Fruit fly (Drosophila melanogaster): ENCODE results near the gene Utx.
A peak's percentile ranks its signal among the peaks of the same experiment; 100 is the strongest.

Gene Utx

DNA sequence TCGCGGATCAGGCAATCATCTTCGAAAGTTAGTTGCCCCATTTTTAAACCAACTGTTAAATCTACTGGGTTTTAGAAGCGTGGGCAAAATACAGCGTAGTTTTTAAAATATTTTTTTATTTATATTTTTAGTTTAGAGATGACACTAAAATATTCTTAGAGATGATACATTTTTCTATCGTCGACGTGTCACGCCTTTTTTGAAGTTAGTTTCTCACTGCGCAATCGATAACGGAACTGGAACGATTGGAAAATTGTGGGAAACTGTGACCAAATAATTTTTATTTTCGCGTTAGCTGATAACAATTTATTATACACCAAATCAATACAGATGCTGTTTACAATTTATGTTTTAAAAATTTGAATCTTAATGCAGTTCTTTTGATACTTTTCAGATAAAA lies at the start of gene Utx:
TSS of gene Utx (minus strand) at position 154 of the 400 bp plus-strand sequence.
- TF ChIP-seq spab (GFP tag; optimal IDR thresholded peaks at IDR 0.05) (no peak), esn (GFP tag; optimal IDR thresholded peaks at IDR 0.05) (peak; percentile 14), lz (GFP tag; optimal IDR thresholded peaks at IDR 0.05) (peak; percentile 12), Eip93F (GFP tag; optimal IDR thresholded peaks at IDR 0.05) (peak; percentile 1), Lpt (GFP tag; optimal IDR thresholded peaks at IDR 0.05) (no peak), topi (GFP tag; optimal IDR thresholded peaks at IDR 0.05) (no peak), CG32006 (GFP tag; optimal IDR thresholded peaks at IDR 0.05) (no peak), CG8319 (GFP tag; optimal IDR thresholded peaks at IDR 0.05) (no peak), fd85E (GFP tag; optimal IDR thresholded peaks at IDR 0.05) (no peak), cyc (GFP tag; optimal IDR thresholded peaks at IDR 0.05) (no peak), Ets21C (GFP tag; optimal IDR thresholded peaks at IDR 0.05) (no peak), fd59A (GFP tag; optimal IDR thresholded peaks at IDR 0.05) (no peak), CG11762 (GFP tag; optimal IDR thresholded peaks at IDR 0.05; ENCODE audit: insufficient read depth) (no peak), CG3032 (tag; optimal IDR thresholded peaks at IDR 0.05) (peak; percentile 19), CG31627 (GFP tag; optimal IDR thresholded peaks at IDR 0.05) (peak; percentile 0), Hr39 (GFP tag; optimal IDR thresholded peaks at IDR 0.05) (no peak), CG6163 (GFP tag; IDR thresholded peaks at IDR 0.05) (no peak), Met (GFP tag; optimal IDR thresholded peaks at IDR 0.05) (no peak), acj6 (GFP tag; optimal IDR thresholded peaks at IDR 0.05) (no peak), dac (GFP tag; optimal IDR thresholded peaks at IDR 0.05) (no peak), CG8119 (GFP tag; IDR thresholded peaks at IDR 0.05) (no peak), ss (GFP tag; optimal IDR thresholded peaks at IDR 0.05) (no peak), CG3919 (GFP tag; optimal IDR thresholded peaks at IDR 0.05) (no peak), CG6792 (GFP tag; optimal IDR thresholded peaks at IDR 0.05) (no peak), OdsH (GFP tag; optimal IDR thresholded peaks at IDR 0.05) (no peak)

- TF ChIP-seq dsx (GFP tag; optimal IDR thresholded peaks at IDR 0.05; ENCODE audit: poor library complexity, severe bottlenecking) (peak; percentile 7), topi (GFP tag; optimal IDR thresholded peaks at IDR 0.05) (no peak)
Measured at dm6 chr2L:10327790-10328189, 49.2 kb upstream of the Utx start, which contains the start of gene RnrL. Gene RnrL, minus strand, starts transcription at chr2L:10327943.

dm6 chr2L:10322773-10323487 lies 44.3 kb upstream of the Utx start, which contains the start of gene CG5381:
Gene CG5381, minus strand, starts transcription at chr2L:10323102.
- peak; percentile 47 for TF ChIP-seq vri (GFP tag; optimal IDR thresholded peaks at IDR 0.05)
- TF ChIP-seq svp (GFP tag): peak; percentile 93
- no peak for TF ChIP-seq CG32006 (GFP tag; optimal IDR thresholded peaks at IDR 0.05)
- no peak for TF ChIP-seq CG34406 (GFP tag; optimal IDR thresholded peaks at IDR 0.05)

DNA sequence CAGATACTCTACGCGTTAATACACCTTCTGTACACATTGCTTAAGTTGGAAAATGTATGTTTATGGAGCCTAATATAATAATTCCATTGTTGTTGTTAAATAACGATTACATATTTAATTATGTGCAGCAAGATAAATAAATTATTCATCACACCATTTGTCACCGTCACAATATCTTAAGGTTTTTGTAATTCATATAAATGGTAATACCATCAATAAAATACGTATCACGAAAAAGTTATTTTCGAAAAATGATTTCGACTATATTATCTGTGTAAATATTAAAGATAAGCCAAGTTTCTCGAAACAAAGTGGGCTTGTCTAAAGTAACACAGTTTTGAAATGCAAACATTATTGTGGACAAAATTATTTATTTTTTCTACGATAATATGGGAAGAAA lies 43.6 kb upstream of the Utx start, which contains the start of gene CG4995:
TSS of gene CG4995 (plus strand) at position 301 of the 400 bp plus-strand sequence.
- no peak for TF ChIP-seq salr (GFP tag; optimal IDR thresholded peaks at IDR 0.05)
- no peak for TF ChIP-seq OdsH (GFP tag; optimal IDR thresholded peaks at IDR 0.05)
- TF ChIP-seq CG8319 (GFP tag; optimal IDR thresholded peaks at IDR 0.05): no peak
- TF ChIP-seq CG32006 (GFP tag; optimal IDR thresholded peaks at IDR 0.05): no peak
- no peak for TF ChIP-seq net (GFP tag; optimal IDR thresholded peaks at IDR 0.05)
- no peak for TF ChIP-seq CG8632 (GFP tag; optimal IDR thresholded peaks at IDR 0.05)
- no peak for TF ChIP-seq CG10631 (GFP tag; optimal IDR thresholded peaks at IDR 0.05)
- TF ChIP-seq Eip78C (GFP tag): peak; percentile 61

dm6 chr2L:10321612-10322011 lies 43.0 kb upstream of the Utx start:
- peak; percentile 69 for TF ChIP-seq Eip78C (GFP tag)
- peak; percentile 15 for TF ChIP-seq vri (GFP tag; optimal IDR thresholded peaks at IDR 0.05)
- no peak for TF ChIP-seq Hr39 (GFP tag; optimal IDR thresholded peaks at IDR 0.05)
- peak; percentile 2 for TF ChIP-seq Eip93F (GFP tag; optimal IDR thresholded peaks at IDR 0.05)
- TF ChIP-seq dsx (GFP tag; optimal IDR thresholded peaks at IDR 0.05; ENCODE audit: poor library complexity, severe bottlenecking): peak; percentile 66
- no peak for TF ChIP-seq CG3919 (GFP tag; optimal IDR thresholded peaks at IDR 0.05)
- TF ChIP-seq CG15336 (GFP tag; IDR thresholded peaks at IDR 0.05): peak; percentile 33; the same call in 1 of the 2 replicates
